Fruit fly (Drosophila melanogaster) whole organism, adult: Measurements from ENCODE around the gene CG15579.

Source experiments
- CG11617 ChIP-seq: fragments of 200-800 bp; sonication (Bioruptor generic); optimal IDR thresholded peaks from 2 replicates; lab custom pipeline; 2017; ENCODE audit warnings: mild to moderate bottlenecking, missing biosample characterization, missing genetic modification reagents, missing genetic modification characterization
- CG12768 ChIP-seq: fragments of 200-800 bp; sonication (Bioruptor generic); optimal IDR thresholded peaks from 2 replicates; lab custom pipeline; 2017; ENCODE audit warnings: missing biosample characterization, missing genetic modification characterization, mild to moderate bottlenecking, moderate library complexity, missing genetic modification reagents
- CG1620 ChIP-seq: fragments of 200-800 bp; sonication (Bioruptor generic); optimal IDR thresholded peaks from 2 replicates; lab custom pipeline; 2016; ENCODE audit warnings: missing biosample characterization, missing genetic modification characterization
- CG33017 ChIP-seq: fragments of 200-800 bp; sonication (Bioruptor generic); optimal IDR thresholded peaks from 2 replicates; lab custom pipeline; 2018; ENCODE audit warnings: missing biosample characterization, mild to moderate bottlenecking, missing genetic modification characterization, moderate library complexity
- CG5204 ChIP-seq: fragments of 200-800 bp; sonication (Bioruptor generic); optimal IDR thresholded peaks from 2 replicates; lab custom pipeline; 2016; ENCODE audit warnings: missing biosample characterization, missing genetic modification characterization
- CG7045 ChIP-seq: fragments of 200-800 bp; sonication (Bioruptor generic); optimal IDR thresholded peaks from 2 replicates; lab custom pipeline; 2017; ENCODE audit warnings: missing biosample characterization, mild to moderate bottlenecking, missing genetic modification characterization
- CG7101 ChIP-seq: fragments of 200-800 bp; sonication (Bioruptor generic); optimal IDR thresholded peaks from 2 replicates; lab custom pipeline; 2018; ENCODE audit warnings: missing biosample characterization, mild to moderate bottlenecking, missing genetic modification characterization, moderate library complexity
- Clk ChIP-seq: fragments of 200-800 bp; sonication (Bioruptor generic); optimal IDR thresholded peaks from 2 replicates; lab custom pipeline; 2017; ENCODE audit warnings: missing biosample characterization, missing genetic modification characterization
- Crg-1 ChIP-seq: fragments of 200-800 bp; sonication (Bioruptor generic); optimal IDR thresholded peaks from 2 replicates; lab custom pipeline; 2016; ENCODE audit warnings: missing biosample characterization, missing genetic modification characterization
- Hr96 ChIP-seq: fragments of 200-800 bp; sonication (Bioruptor generic); optimal IDR thresholded peaks from 2 replicates; lab custom pipeline; 2016; ENCODE audit warnings: missing biosample characterization, missing genetic modification characterization
- Mnt ChIP-seq: fragments of 200-800 bp; sonication (Bioruptor generic); optimal IDR thresholded peaks from 2 replicates; lab custom pipeline; 2016; ENCODE audit warnings: missing biosample characterization, mild to moderate bottlenecking, missing genetic modification characterization
- bab1 ChIP-seq: fragments of 200-800 bp; sonication (Bioruptor generic); optimal IDR thresholded peaks from 3 replicates; lab custom pipeline; 2019; ENCODE audit warnings: missing biosample characterization, mild to moderate bottlenecking, missing genetic modification characterization, moderate library complexity
- cic ChIP-seq: fragments of 200-800 bp; sonication (Bioruptor generic); optimal IDR thresholded peaks from 2 replicates; lab custom pipeline; 2017; ENCODE audit warnings: missing biosample characterization, mild to moderate bottlenecking, missing genetic modification characterization, moderate library complexity
- cnc ChIP-seq, 2 experiments: fragments of >200 bp; optimal IDR thresholded peaks; 2 replicates each; lab custom pipeline; 2017
- kay ChIP-seq: fragments of 200-800 bp; sonication (Bioruptor generic); peaks from one replicate; lab custom pipeline; 2016; ENCODE audit warnings: missing biosample characterization, missing genetic modification characterization, borderline replicate concordance
- ovo ChIP-seq: fragments of 200-800 bp; sonication (Bioruptor generic); optimal IDR thresholded peaks from 2 replicates; lab custom pipeline; 2016; ENCODE audit warnings: missing biosample characterization, missing genetic modification characterization
- pad ChIP-seq: fragments of 200-800 bp; sonication (Bioruptor generic); optimal IDR thresholded peaks from 3 replicates; lab custom pipeline; 2017; ENCODE audit warnings: missing biosample characterization, missing genetic modification characterization, mild to moderate bottlenecking, moderate library complexity, missing genetic modification reagents
- tj ChIP-seq: fragments of 200-800 bp; sonication (Bioruptor generic); optimal IDR thresholded peaks from 3 replicates; lab custom pipeline; 2017; ENCODE audit warnings: missing biosample characterization, mild to moderate bottlenecking, missing genetic modification characterization, moderate library complexity
- toe ChIP-seq: fragments of 200-800 bp; sonication (Bioruptor generic); optimal IDR thresholded peaks from 2 replicates; lab custom pipeline; 2016; ENCODE audit warnings: missing biosample characterization, missing genetic modification characterization

The CG15579 gene

DNA sequence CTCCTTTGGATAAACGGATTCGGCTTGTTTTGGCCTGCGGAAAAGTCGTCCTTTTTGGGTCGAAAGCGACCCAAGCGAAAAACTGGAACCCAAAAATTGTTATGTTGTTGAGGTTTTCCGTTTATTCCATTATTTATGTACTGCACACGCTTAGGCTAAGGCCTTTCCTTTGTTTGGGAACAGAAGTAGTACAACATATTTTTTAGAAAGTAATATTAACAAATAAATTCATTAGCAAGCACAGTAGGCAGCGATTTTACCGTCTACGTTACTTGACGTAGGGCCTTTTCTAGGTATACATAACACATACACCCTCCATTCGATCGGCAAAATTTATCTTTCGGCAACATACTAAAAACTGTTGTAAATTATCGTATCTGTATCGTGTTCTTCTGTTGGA is 43.2 kb downstream of the CG15579 start, which contains the start of gene CG15572:
TSS of gene CG15572 (plus strand) at position 301 of the 400 bp plus-strand sequence.
- no peak for TF ChIP-seq CG7101 (tag; lab: Kevin White, UChicago)
- no peak for TF ChIP-seq Mnt (GFP tag; lab: Kevin White, UChicago)
- TF ChIP-seq bab1 (GFP tag; lab: Kevin White, UChicago) = no peak
- no peak for TF ChIP-seq Crg-1 (GFP tag; lab: Kevin White, UChicago)
- TF ChIP-seq cnc (optimal IDR thresholded peaks at IDR 0.05; lab: Kevin White, UChicago) = no peak
- no peak for TF ChIP-seq CG5204 (GFP tag; lab: Kevin White, UChicago)
- TF ChIP-seq toe (GFP tag; lab: Kevin White, UChicago) = no peak
- no peak for TF ChIP-seq cic (GFP tag; lab: Kevin White, UChicago)

DNA sequence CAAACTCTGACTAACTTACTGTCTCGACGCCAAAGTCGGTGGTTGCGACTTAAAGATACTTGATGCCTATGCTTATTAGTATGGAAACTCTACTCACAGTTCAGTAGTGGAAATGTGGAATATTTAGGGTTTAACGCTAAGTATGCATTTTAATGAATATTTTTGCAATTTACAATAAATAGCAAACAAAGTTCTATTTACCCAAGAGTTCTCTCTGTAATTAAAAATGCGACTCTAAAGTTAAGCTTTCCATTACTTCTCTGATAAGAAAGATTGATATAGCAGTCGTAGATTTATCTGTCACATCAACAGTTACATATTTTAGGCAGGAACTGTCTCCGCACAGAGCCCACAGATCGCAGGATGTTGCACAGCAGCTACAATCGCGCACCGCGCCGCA is 45.8 kb downstream of the CG15579 start, which contains the start of gene CG12691:
TSS of gene CG12691 (plus strand) at position 301 of the 400 bp plus-strand sequence.
- no peak for TF ChIP-seq ovo

DNA sequence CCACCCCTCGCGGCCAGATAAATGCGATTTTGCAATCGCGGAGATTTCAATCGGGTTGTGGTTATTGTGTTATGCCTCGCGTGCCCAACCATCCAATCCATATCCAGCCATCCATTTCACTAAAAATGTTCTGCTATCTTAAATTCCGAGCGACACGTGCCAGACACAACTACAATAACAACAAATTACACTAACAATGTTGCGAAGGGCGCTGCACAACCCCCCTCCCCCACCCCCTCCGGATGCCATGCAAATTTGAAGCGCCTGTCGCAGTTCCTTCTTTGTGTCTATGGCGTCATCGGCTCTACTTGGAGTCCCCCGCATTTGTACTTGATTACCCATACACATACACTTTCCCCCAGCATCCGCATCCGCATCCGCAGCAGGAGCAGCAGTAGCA is 46.3 kb downstream of the CG15579 start:
- no peak for TF ChIP-seq cnc (optimal IDR thresholded peaks at IDR 0.05; lab: Kevin White, UChicago)
- no peak for TF ChIP-seq CG11617 (GFP tag; lab: Kevin White, UChicago)
- no peak for TF ChIP-seq cic (GFP tag; lab: Kevin White, UChicago)
- TF ChIP-seq Crg-1 (GFP tag; lab: Kevin White, UChicago) = no peak
- no peak for TF ChIP-seq CG33017 (tag; lab: Kevin White, UChicago)
- TF ChIP-seq toe (GFP tag; lab: Kevin White, UChicago) = no peak
- TF ChIP-seq kay (GFP tag; lab: Kevin White, UChicago) = no peak
- no peak for TF ChIP-seq CG5204 (GFP tag; lab: Kevin White, UChicago)
- no peak for TF ChIP-seq CG7045
- TF ChIP-seq CG12768 = no peak

DNA sequence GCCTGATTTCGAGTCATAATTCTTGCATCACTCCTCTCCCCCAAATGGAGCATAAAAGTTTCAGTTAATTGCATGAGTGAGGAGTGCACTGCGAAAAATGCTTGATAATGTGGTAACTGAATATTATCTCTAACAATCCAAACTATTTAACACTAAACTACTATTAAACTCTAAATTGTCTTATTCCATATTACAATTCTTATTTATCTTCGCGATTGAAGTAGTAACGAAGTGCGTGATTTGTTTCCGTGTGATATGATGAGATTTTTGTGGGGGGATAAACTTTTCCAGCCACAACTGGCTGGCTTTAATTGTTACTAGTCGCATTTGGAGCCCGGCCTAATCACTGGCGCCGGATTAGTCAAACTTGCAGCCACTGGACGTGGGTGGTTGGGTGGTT is 47.3 kb downstream of the CG15579 start:
- no peak for TF ChIP-seq Hr96 (GFP tag; lab: Kevin White, UChicago)
- TF ChIP-seq toe (GFP tag; lab: Kevin White, UChicago) = no peak
- no peak for TF ChIP-seq tj (GFP tag; lab: Kevin White, UChicago)
- TF ChIP-seq CG5204 (GFP tag; lab: Kevin White, UChicago) = no peak
- TF ChIP-seq ovo = no peak
- TF ChIP-seq Mnt (GFP tag; lab: Kevin White, UChicago) = no peak
- TF ChIP-seq kay (GFP tag; lab: Kevin White, UChicago) = no peak
- no peak for TF ChIP-seq CG11617 (GFP tag; lab: Kevin White, UChicago)
- no peak for TF ChIP-seq CG7045
- no peak for TF ChIP-seq CG12768
- TF ChIP-seq cic (GFP tag; lab: Kevin White, UChicago) = no peak
- no peak for TF ChIP-seq CG33017 (tag; lab: Kevin White, UChicago)
- TF ChIP-seq CG1620 = no peak
- no peak for TF ChIP-seq CG7101 (tag; lab: Kevin White, UChicago)
- TF ChIP-seq cnc (optimal IDR thresholded peaks at IDR 0.05; lab: Kevin White, UChicago) = no peak
- TF ChIP-seq Clk (GFP tag; lab: Kevin White, UChicago) = no peak
- TF ChIP-seq pad (GFP tag; lab: Kevin White, UChicago) = no peak

- no peak for TF ChIP-seq ovo
- no peak for TF ChIP-seq CG5204 (GFP tag; lab: Kevin White, UChicago)
These were observed 48.9 kb downstream of the CG15579 start for dm6 chrX:4262661-4263060.
